Worm (Caenorhabditis elegans) whole organism, L4 larva: Measurements from ENCODE around the gene K05F1.14.

Experiments used
- D1046.2 ChIP-seq: fragments of 200-800 bp; sonication (Bioruptor generic); IDR thresholded peaks from 2 replicates; pipeline ENCODE4 v1.3.6; 2022; ENCODE audit warnings: missing genetic modification characterization, missing compliant biosample characterization
- F26F4.8 ChIP-seq: fragments of 200-800 bp; sonication (Bioruptor generic); conservative IDR thresholded peaks from 2 replicates; pipeline ENCODE4 v1.3.6; 2022; ENCODE audit warnings: missing genetic modification characterization, missing compliant biosample characterization
- R02D3.7 ChIP-seq: fragments of 150-350 bp; sonication (generic microtip); optimal IDR thresholded peaks from 3 replicates; lab custom pipeline; 2014; ENCODE audit warnings: missing biosample characterization, missing genetic modification characterization
- T20F7.1 ChIP-seq: fragments of 200-800 bp; sonication (Bioruptor generic); optimal IDR thresholded peaks from 2 replicates; lab custom pipeline; 2018; ENCODE audit warnings: mild to moderate bottlenecking, missing genetic modification characterization, missing compliant biosample characterization
- T26A8.4 ChIP-seq: fragments of 200-800 bp; sonication (Bioruptor generic); IDR thresholded peaks from 2 replicates; pipeline ENCODE4 v1.3.6; 2022; ENCODE audit warnings: missing genetic modification characterization, missing compliant biosample characterization
- Y48G9A.11 ChIP-seq: fragments of 200-800 bp; sonication (Bioruptor generic); IDR thresholded peaks from 2 replicates; pipeline ENCODE4 v1.3.6; 2022; ENCODE audit warnings: missing genetic modification reagents, missing genetic modification characterization, missing compliant biosample characterization
- Y75B8A.6 ChIP-seq: fragments of 200-800 bp; sonication (Bioruptor generic); IDR thresholded peaks from 2 replicates; pipeline ENCODE4 v1.3.6; 2022; ENCODE audit warnings: missing genetic modification reagents, missing genetic modification characterization, missing compliant biosample characterization
- ama-1 ChIP-seq: fragments of 150-350 bp; optimal IDR thresholded peaks from 2 replicates; lab custom pipeline; 2014; ENCODE audit warnings: inconsistent platforms, mixed read lengths
- arid-1 ChIP-seq: fragments of 200-800 bp; sonication (Bioruptor generic); conservative IDR thresholded peaks from 2 replicates; pipeline ENCODE4 v1.3.6; 2022; ENCODE audit warnings: missing genetic modification reagents, missing genetic modification characterization, missing compliant biosample characterization
- ceh-20 ChIP-seq: fragments of 200-800 bp; sonication (Bioruptor generic); IDR thresholded peaks from 2 replicates; pipeline ENCODE4 v1.3.6; 2022; ENCODE audit warnings: missing genetic modification reagents, missing genetic modification characterization, missing compliant biosample characterization
- ceh-28 ChIP-seq: fragments of 150-350 bp; optimal IDR thresholded peaks from 2 replicates; lab custom pipeline; 2014; ENCODE audit warnings: missing biosample characterization, missing genetic modification reagents, missing genetic modification characterization
- cey-2 ChIP-seq: sonication (generic microtip); optimal IDR thresholded peaks from 3 replicates; lab custom pipeline; 2017; ENCODE audit warnings: missing genetic modification characterization, mild to moderate bottlenecking, missing compliant biosample characterization, antibody characterized with exemption, borderline replicate concordance; ENCODE audit not compliant: insufficient read depth
- dmd-6 ChIP-seq: fragments of 200-800 bp; sonication (Bioruptor generic); IDR thresholded peaks from 2 replicates; pipeline ENCODE4 v1.3.6; 2022; ENCODE audit warnings: missing genetic modification reagents, missing genetic modification characterization, missing compliant biosample characterization
- dmd-9 ChIP-seq: fragments of 200-800 bp; sonication (Bioruptor generic); IDR thresholded peaks from 2 replicates; pipeline ENCODE4 v1.3.6; 2022; ENCODE audit warnings: missing genetic modification reagents, missing genetic modification characterization, missing compliant biosample characterization
- gei-8 ChIP-seq: fragments of 200-800 bp; sonication (Bioruptor generic); optimal IDR thresholded peaks from 2 replicates; lab custom pipeline; 2018; ENCODE audit warnings: mild to moderate bottlenecking, missing genetic modification characterization, missing compliant biosample characterization
- hif-1 ChIP-seq, 2 experiments: sonication (generic microtip); optimal IDR thresholded peaks; 2 replicates each; lab custom pipeline; 2016 to 2017; ENCODE audit warnings: missing compliant biosample characterization in 2 of 2, missing genetic modification characterization in 2 of 2, missing genetic modification reagents in 2 of 2, missing genotype in 2 of 2, mild to moderate bottlenecking in 1 of 2
- hlh-11 ChIP-seq: fragments of 200-800 bp; sonication (Bioruptor generic); optimal IDR thresholded peaks from 2 replicates; lab custom pipeline; 2018; ENCODE audit warnings: mild to moderate bottlenecking, missing genetic modification characterization, missing compliant biosample characterization
- hlh-30 ChIP-seq: sonication (generic microtip); optimal IDR thresholded peaks from 2 replicates; lab custom pipeline; 2017; ENCODE audit warnings: antibody characterized with exemption, mild to moderate bottlenecking, missing genetic modification characterization, missing compliant biosample characterization; ENCODE audit not compliant: insufficient read depth
- hmg-1.1 ChIP-seq: fragments of 200-800 bp; sonication (Bioruptor generic); IDR thresholded peaks from 2 replicates; pipeline ENCODE4 v1.3.6; 2022; ENCODE audit warnings: missing genetic modification reagents, missing genetic modification characterization, missing compliant biosample characterization
- lim-7 ChIP-seq: fragments of 200-800 bp; sonication (Bioruptor generic); IDR thresholded peaks from 2 replicates; pipeline ENCODE4 v1.3.6; 2022; ENCODE audit warnings: missing genetic modification characterization, missing compliant biosample characterization
- lin-15B ChIP-seq: fragments of 150-350 bp; sonication (generic microtip); optimal IDR thresholded peaks from 3 replicates; lab custom pipeline; 2014; ENCODE audit warnings: missing biosample characterization, missing genetic modification characterization
- lin-29 ChIP-seq: fragments of 200-800 bp; sonication (Bioruptor generic); IDR thresholded peaks from 2 replicates; pipeline ENCODE4 v1.3.6; 2022; ENCODE audit warnings: missing genetic modification reagents, missing genetic modification characterization, missing compliant biosample characterization
- lin-39 ChIP-seq: fragments of 150-350 bp; optimal IDR thresholded peaks from 2 replicates; lab custom pipeline; 2014; ENCODE audit warnings: missing biosample characterization, missing genetic modification reagents, missing genetic modification characterization
- mdl-1 ChIP-seq, 2 experiments: fragments of 150-350 bp in 1 of 2; sonication (generic microtip) in 1 of 2; optimal IDR thresholded peaks; 2 replicates each; lab custom pipeline; 2014 to 2017; ENCODE audit warnings: missing biosample characterization in 2 of 2, missing genetic modification characterization in 2 of 2
- mep-1 ChIP-seq: fragments of 150-350 bp; sonication (generic microtip); optimal IDR thresholded peaks from 3 replicates; lab custom pipeline; 2014; ENCODE audit warnings: missing biosample characterization, missing genetic modification characterization
- mes-2 ChIP-seq: sonication (generic microtip); optimal IDR thresholded peaks from 2 replicates; lab custom pipeline; 2016; ENCODE audit warnings: missing genotype, mild to moderate bottlenecking, missing genetic modification characterization, missing compliant biosample characterization; ENCODE audit not compliant: poor library complexity, severe bottlenecking
- mxl-2 ChIP-seq: fragments of 200-800 bp; sonication (Bioruptor generic); conservative IDR thresholded peaks from 2 replicates; pipeline ENCODE4 v1.3.6; 2022; ENCODE audit warnings: missing genetic modification reagents, missing genetic modification characterization, missing compliant biosample characterization
- nhr-11 ChIP-seq: fragments of 150-350 bp; optimal IDR thresholded peaks from 2 replicates; lab custom pipeline; 2014; ENCODE audit warnings: missing biosample characterization, missing genetic modification characterization
- nhr-25 ChIP-seq: sonication (generic microtip); optimal IDR thresholded peaks from 2 replicates; lab custom pipeline; 2017; ENCODE audit warnings: missing genetic modification characterization, mild to moderate bottlenecking, missing compliant biosample characterization, antibody characterized with exemption, moderate library complexity, borderline replicate concordance; ENCODE audit not compliant: insufficient read depth
- nhr-41 ChIP-seq: fragments of 200-800 bp; sonication (Bioruptor generic); IDR thresholded peaks from 2 replicates; pipeline ENCODE4 v1.3.6; 2022; ENCODE audit warnings: missing genetic modification reagents, missing genetic modification characterization, missing compliant biosample characterization
- nhr-42 ChIP-seq: fragments of 200-800 bp; sonication (Bioruptor generic); IDR thresholded peaks from 2 replicates; pipeline ENCODE4 v1.3.6; 2022; ENCODE audit warnings: missing genetic modification characterization, missing compliant biosample characterization
- nhr-6 ChIP-seq: fragments of 150-350 bp; optimal IDR thresholded peaks from 2 replicates; lab custom pipeline; 2014; ENCODE audit warnings: missing biosample characterization, missing genetic modification characterization
- pha-4 ChIP-seq, 2 experiments: fragments of 150-350 bp in 1 of 2; fragments of 200-800 bp in 1 of 2; sonication (Bioruptor generic) in 1 of 2; IDR thresholded peaks in 1 of 2; optimal IDR thresholded peaks in 1 of 2; 2 replicates each; pipeline versions ENCODE4 v1.3.6 to Lab custom; 2014 to 2022; ENCODE audit warnings: missing genetic modification characterization in 2 of 2, missing genetic modification reagents in 2 of 2, missing biosample characterization in 1 of 2, missing compliant biosample characterization in 1 of 2
- php-3 ChIP-seq: fragments of 200-800 bp; sonication (Bioruptor generic); IDR thresholded peaks from 2 replicates; pipeline ENCODE4 v1.3.6; 2022; ENCODE audit warnings: missing genetic modification reagents, missing genetic modification characterization, missing compliant biosample characterization
- rbr-2 ChIP-seq: sonication (generic microtip); optimal IDR thresholded peaks from 2 replicates; lab custom pipeline; 2016; ENCODE audit warnings: missing genotype, missing genetic modification characterization, missing compliant biosample characterization
- saeg-2 ChIP-seq: fragments of 200-800 bp; sonication (Bioruptor generic); IDR thresholded peaks from 2 replicates; pipeline ENCODE4 v1.3.6; 2022; ENCODE audit warnings: missing genetic modification reagents, missing genetic modification characterization, missing compliant biosample characterization
- set-16 ChIP-seq: fragments of 200-800 bp; sonication (Bioruptor generic); IDR thresholded peaks from 2 replicates; pipeline ENCODE4 v1.3.6; 2022; ENCODE audit warnings: missing genetic modification reagents, missing genetic modification characterization, missing compliant biosample characterization
- skn-1 ChIP-seq: fragments of 150-350 bp; optimal IDR thresholded peaks from 2 replicates; lab custom pipeline; 2014; ENCODE audit warnings: missing biosample characterization, missing genetic modification characterization
- unc-130 ChIP-seq: sonication (generic microtip); optimal IDR thresholded peaks from 2 replicates; lab custom pipeline; 2016; ENCODE audit warnings: missing genetic modification reagents, missing genetic modification characterization, missing compliant biosample characterization
- unc-62 ChIP-seq, 3 experiments: fragments of 150-350 bp in 1 of 3; sonication (generic microtip); optimal IDR thresholded peaks in 2 of 3; peaks in 1 of 3; 1 replicate in 1 of 3; 2 replicates in 2 of 3; lab custom pipeline; 2014 to 2017; ENCODE audit warnings: missing biosample characterization in 3 of 3, missing genetic modification characterization in 3 of 3, missing genetic modification reagents in 3 of 3, missing genotype in 1 of 3
- zfp-2 ChIP-seq: sonication (generic microtip); optimal IDR thresholded peaks from 2 replicates; lab custom pipeline; 2016; ENCODE audit warnings: mild to moderate bottlenecking, missing genetic modification characterization, missing compliant biosample characterization
- zip-2 ChIP-seq: fragments of 150-350 bp; optimal IDR thresholded peaks from 2 replicates; lab custom pipeline; 2014; ENCODE audit warnings: missing biosample characterization, missing genetic modification characterization
- ztf-11 ChIP-seq: fragments of 150-350 bp; optimal IDR thresholded peaks from 2 replicates; lab custom pipeline; 2014; ENCODE audit warnings: missing biosample characterization, missing genetic modification characterization

The K05F1.14 gene

ce11 chrII:5781935-5782921, 10.2 kb downstream of the K05F1.14 start, which contains the start of gene K05F1.6 (continued):
- TF ChIP-seq hif-1 (tag; optimal IDR thresholded peaks at IDR 0.05; lab: Kevin White, UChicago) (peak in 1 of 2 experiments; percentile 12), hlh-30 (peak; percentile 62), set-16 (GFP tag; lab: Robert Waterston, UW) (no peak; the same call in none of the 2 replicates), Y75B8A.6 (GFP tag; lab: Robert Waterston, UW) (no peak), nhr-25 (tag; lab: Kevin White, UChicago) (no peak), ztf-11 (tag; lab: Kevin White, UChicago) (no peak), T26A8.4 (GFP tag; lab: Robert Waterston, UW) (peak; percentile 80), zfp-2 (tag; lab: Kevin White, UChicago) (peak; percentile 23), cey-2 (tag; lab: Kevin White, UChicago) (no peak), nhr-41 (peak; percentile 81), mdl-1 (tag; optimal IDR thresholded peaks at IDR 0.05; lab: Kevin White, UChicago) (peak in 1 of 2 experiments; percentile 17), Y48G9A.11 (peak; percentile 84), F26F4.8 (GFP tag; lab: Robert Waterston, UW) (peak; percentile 54; the same call in 1 of the 2 replicates), rbr-2 (tag; lab: Kevin White, UChicago) (peak; percentile 78), ceh-28 (tag; lab: Kevin White, UChicago) (no peak), mes-2 (tag; lab: Kevin White, UChicago) (peak; percentile 79), nhr-6 (tag; lab: Kevin White, UChicago) (peak; percentile 45), dmd-9 (GFP tag; lab: Robert Waterston, UW) (peak; percentile 60; the same call in 1 of the 2 replicates), pha-4 (GFP tag; IDR thresholded peaks at IDR 0.05; lab: Robert Waterston, UW) (peak; percentile 85; the same call in 1 of the 2 replicates), pha-4 (tag; optimal IDR thresholded peaks at IDR 0.05; lab: Kevin White, UChicago) (no peak), php-3 (GFP tag; lab: Robert Waterston, UW) (peak; percentile 65), saeg-2 (GFP tag; lab: Robert Waterston, UW) (peak; percentile 81; the same call in 1 of the 2 replicates), R02D3.7 (no peak), T20F7.1 (GFP tag; lab: Kevin White, UChicago) (peak; percentile 60), dmd-6 (GFP tag; lab: Robert Waterston, UW) (peak; percentile 60), hmg-1.1 (GFP tag; lab: Robert Waterston, UW) (peak; percentile 66), mep-1 (peak; percentile 65), gei-8 (GFP tag; lab: Kevin White, UChicago) (peak; percentile 91), ceh-20 (GFP tag; lab: Robert Waterston, UW) (peak; percentile 66; the same call in 1 of the 2 replicates), lin-15B (tag; lab: Kevin White, UChicago) (no peak), D1046.2 (GFP tag; lab: Robert Waterston, UW) (peak; percentile 77; the same call in 1 of the 2 replicates), hlh-11 (tag; lab: Kevin White, UChicago) (peak; percentile 61), unc-130 (GFP tag; lab: Kevin White, UChicago) (peak; percentile 78), mxl-2 (peak; percentile 61; the same call in 1 of the 2 replicates)

DNA sequence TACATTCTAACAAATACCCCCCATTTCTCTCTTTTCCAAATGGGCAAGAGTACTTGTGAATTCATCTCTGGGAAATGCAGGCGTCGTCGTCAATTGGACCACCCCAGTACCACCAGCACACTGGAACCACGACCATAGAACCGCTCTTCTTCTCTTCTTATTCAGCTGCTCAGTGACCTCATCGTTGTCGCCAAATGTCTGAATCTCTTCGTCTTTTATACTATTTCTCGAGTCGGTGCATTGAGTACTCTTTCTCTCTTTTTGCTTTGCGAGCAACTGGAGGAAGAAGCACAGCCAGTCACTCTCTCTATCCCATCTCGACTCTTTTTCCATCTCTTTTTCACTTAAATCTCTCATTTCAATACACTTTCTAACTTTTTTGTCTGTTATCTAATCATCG, 12.5 kb downstream of the K05F1.14 start:
- TF ChIP-seq ztf-11 (tag; lab: Kevin White, UChicago) (no peak), ceh-20 (GFP tag; lab: Robert Waterston, UW) (no peak), lin-29 (GFP tag; lab: Robert Waterston, UW) (no peak), skn-1 (tag; lab: Kevin White, UChicago) (no peak), nhr-42 (no peak), arid-1 (no peak), pha-4 (GFP tag; IDR thresholded peaks at IDR 0.05; lab: Robert Waterston, UW) (no peak), pha-4 (tag; optimal IDR thresholded peaks at IDR 0.05; lab: Kevin White, UChicago) (no peak), saeg-2 (GFP tag; lab: Robert Waterston, UW) (no peak), lin-39 (tag; lab: Kevin White, UChicago) (no peak), mes-2 (tag; lab: Kevin White, UChicago) (peak; percentile 37), unc-62 (GFP tag; optimal IDR thresholded peaks at IDR 0.05 in 1 of 2; lab: Kevin White, UChicago) (peak in 1 of 2 experiments; percentile 0), unc-62 (tag; optimal IDR thresholded peaks at IDR 0.05; lab: Kevin White, UChicago) (no peak), ama-1 (lab: Kevin White, UChicago) (no peak), hlh-11 (tag; lab: Kevin White, UChicago) (peak; percentile 50), zip-2 (no peak), nhr-6 (tag; lab: Kevin White, UChicago) (no peak), Y75B8A.6 (GFP tag; lab: Robert Waterston, UW) (no peak), hlh-30 (no peak), lim-7 (GFP tag; lab: Robert Waterston, UW) (no peak), nhr-11 (tag; lab: Kevin White, UChicago) (peak; percentile 11), hmg-1.1 (GFP tag; lab: Robert Waterston, UW) (peak; percentile 47)
